Fruit fly (Drosophila melanogaster) whole organism, adult: ENCODE results near the gene CG5835.

Experiments used
- CG7101 ChIP-seq: fragments of 200-800 bp; sonication (Bioruptor generic); optimal IDR thresholded peaks from 2 replicates; lab custom pipeline; 2018; ENCODE audit warnings: missing biosample characterization, mild to moderate bottlenecking, missing genetic modification characterization, moderate library complexity
- kay ChIP-seq: fragments of 200-800 bp; sonication (Bioruptor generic); peaks from one replicate; lab custom pipeline; 2016; ENCODE audit warnings: missing biosample characterization, missing genetic modification characterization, borderline replicate concordance

dm6 chr3R:19164873-19165456 is 11.5 kb upstream of the CG5835 start:
- TF ChIP-seq CG7101 (tag; lab: Kevin White, UChicago) (no peak), kay (GFP tag; lab: Kevin White, UChicago) (peak; percentile 26)
